Worm (Caenorhabditis elegans): Measurements from ENCODE around the gene ZC239.6.

ZC239.6 gene

ce11 chrII:3249406-3249805, 40.0 kb downstream of the ZC239.6 start, which contains the start of gene clec-124:
Gene clec-124 (plus strand): TSS chrII:3249706.
- no peak for TF ChIP-seq pha-2 (tag; optimal IDR thresholded peaks at IDR 0.05)
- no peak for TF ChIP-seq Y22D7AL.16 (tag; optimal IDR thresholded peaks at IDR 0.05)
- no peak for TF ChIP-seq pag-3 (tag; optimal IDR thresholded peaks at IDR 0.05; ENCODE audit: borderline replicate concordance)
- no peak for TF ChIP-seq ceh-24 (tag; optimal IDR thresholded peaks at IDR 0.05)

DNA sequence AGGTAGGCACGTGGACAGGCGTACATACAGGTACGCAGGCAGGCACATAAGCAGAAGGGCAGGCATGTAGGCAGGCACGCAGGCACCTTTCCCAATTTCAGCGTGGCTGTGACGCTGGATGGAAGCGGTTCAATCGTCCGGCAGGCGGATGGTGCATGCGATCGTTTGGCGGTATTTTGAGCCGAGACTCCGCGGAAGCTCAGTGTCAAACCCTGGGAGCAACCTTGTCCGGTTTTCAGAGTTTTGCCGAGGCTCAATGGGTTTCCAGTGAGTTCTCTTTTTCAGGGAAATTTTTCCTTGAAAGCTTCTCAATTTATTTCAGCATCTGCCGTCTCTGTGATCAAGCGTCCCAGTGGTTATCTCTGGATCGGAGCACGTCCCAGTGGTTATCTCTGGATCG, 40.8 kb downstream of the ZC239.6 start:
- TF ChIP-seq lin-11 (tag; optimal IDR thresholded peaks at IDR 0.05) (no peak), ceh-6 (GFP tag; optimal IDR thresholded peaks at IDR 0.05) (no peak), unc-86 (tag; optimal IDR thresholded peaks at IDR 0.05) (no peak), eyg-1 (tag; optimal IDR thresholded peaks at IDR 0.05) (no peak)

- TF ChIP-seq ceh-22 (tag; optimal IDR thresholded peaks at IDR 0.05) = no peak
- TF ChIP-seq elt-2 (tag; optimal IDR thresholded peaks at IDR 0.05) = no peak
- no peak for TF ChIP-seq syd-9 (tag; optimal IDR thresholded peaks at IDR 0.05)
- no peak for TF ChIP-seq gmeb-2 (tag; optimal IDR thresholded peaks at IDR 0.05)
- no peak for TF ChIP-seq unc-86 (tag; optimal IDR thresholded peaks at IDR 0.05)
- no peak for TF ChIP-seq F13H6.1 (tag; optimal IDR thresholded peaks at IDR 0.05)
- no peak for TF ChIP-seq Y22D7AL.16 (tag; optimal IDR thresholded peaks at IDR 0.05)
- no peak for TF ChIP-seq ttx-3 (tag; optimal IDR thresholded peaks at IDR 0.05)
- TF ChIP-seq ceh-6 (GFP tag; optimal IDR thresholded peaks at IDR 0.05) = no peak
- no peak for TF ChIP-seq lim-6 (tag; optimal IDR thresholded peaks at IDR 0.05)
- TF ChIP-seq ceh-34 (tag; optimal IDR thresholded peaks at IDR 0.05) = no peak
- no peak for TF ChIP-seq unc-55 (GFP tag; optimal IDR thresholded peaks at IDR 0.05)
- TF ChIP-seq C08G9.2 (tag; optimal IDR thresholded peaks at IDR 0.05) = no peak
- no peak for TF ChIP-seq ama-1 (optimal IDR thresholded peaks at IDR 0.05)
These were observed 42.4 kb downstream of the ZC239.6 start for ce11 chrII:3251782-3252181.

DNA sequence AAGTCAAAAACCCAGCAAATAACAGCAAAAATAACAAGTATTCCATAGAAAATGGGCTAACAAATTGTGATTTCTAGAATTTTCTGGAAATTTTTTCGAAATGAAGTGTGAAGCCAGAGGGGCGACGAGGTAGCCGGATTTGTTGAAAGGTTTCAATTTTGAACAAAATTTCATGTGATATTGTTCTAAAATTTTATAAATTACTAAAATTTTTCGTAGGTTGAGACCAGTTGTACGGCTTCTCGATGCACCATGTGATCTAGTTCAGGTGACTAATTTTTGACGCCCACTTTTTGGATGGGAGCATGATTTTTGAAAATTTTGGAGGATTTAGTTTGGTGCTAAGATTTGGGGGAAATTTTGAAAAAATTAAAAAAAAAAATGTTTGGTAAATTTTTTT, 49.8 kb downstream of the ZC239.6 start, which contains the start of gene gcy-19:
TSS of gene gcy-19 (minus strand) at position 101 of the 400 bp plus-strand sequence.
- TF ChIP-seq tbx-7 (tag; optimal IDR thresholded peaks at IDR 0.05) (no peak), unc-86 (tag; optimal IDR thresholded peaks at IDR 0.05) (no peak), hlh-8 (tag; optimal IDR thresholded peaks at IDR 0.05) (no peak), ets-4 (tag; optimal IDR thresholded peaks at IDR 0.05) (no peak), pax-1 (tag; optimal IDR thresholded peaks at IDR 0.05) (no peak), lim-6 (tag; optimal IDR thresholded peaks at IDR 0.05) (no peak), ama-1 (optimal IDR thresholded peaks at IDR 0.05) (no peak), che-1 (tag; optimal IDR thresholded peaks at IDR 0.05) (no peak), pros-1 (tag; optimal IDR thresholded peaks at IDR 0.05) (no peak), fkh-6 (tag; optimal IDR thresholded peaks at IDR 0.05) (no peak), mec-3 (tag; optimal IDR thresholded peaks at IDR 0.05; ENCODE audit: borderline replicate concordance) (no peak), unc-3 (GFP tag; conservative IDR thresholded peaks at IDR 0.05) (no peak), unc-3 (tag; optimal IDR thresholded peaks at IDR 0.05) (no peak), tbx-2 (tag; optimal IDR thresholded peaks at IDR 0.05) (no peak), npax-4 (tag; optimal IDR thresholded peaks at IDR 0.05) (no peak), ttx-3 (tag; optimal IDR thresholded peaks at IDR 0.05) (no peak), pha-2 (tag; optimal IDR thresholded peaks at IDR 0.05) (no peak), ceh-14 (tag; optimal IDR thresholded peaks at IDR 0.05) (no peak), elt-2 (tag; optimal IDR thresholded peaks at IDR 0.05) (no peak)

Data from whole organism, late embryonic.